Fruit fly (Drosophila melanogaster) whole organism, adult: ENCODE data around the gene CG9377.

ENCODE experiments used
- CG33017 ChIP-seq: fragments of 200-800 bp; sonication (Bioruptor generic); optimal IDR thresholded peaks from 2 replicates; lab custom pipeline; 2018; ENCODE audit warnings: missing biosample characterization, mild to moderate bottlenecking, missing genetic modification characterization, moderate library complexity
- CG5204 ChIP-seq: fragments of 200-800 bp; sonication (Bioruptor generic); optimal IDR thresholded peaks from 2 replicates; lab custom pipeline; 2016; ENCODE audit warnings: missing biosample characterization, missing genetic modification characterization
- Clk ChIP-seq: fragments of 200-800 bp; sonication (Bioruptor generic); optimal IDR thresholded peaks from 2 replicates; lab custom pipeline; 2017; ENCODE audit warnings: missing biosample characterization, missing genetic modification characterization
- Crg-1 ChIP-seq: fragments of 200-800 bp; sonication (Bioruptor generic); optimal IDR thresholded peaks from 2 replicates; lab custom pipeline; 2016; ENCODE audit warnings: missing biosample characterization, missing genetic modification characterization
- Hr96 ChIP-seq: fragments of 200-800 bp; sonication (Bioruptor generic); optimal IDR thresholded peaks from 2 replicates; lab custom pipeline; 2016; ENCODE audit warnings: missing biosample characterization, missing genetic modification characterization
- Mnt ChIP-seq: fragments of 200-800 bp; sonication (Bioruptor generic); optimal IDR thresholded peaks from 2 replicates; lab custom pipeline; 2016; ENCODE audit warnings: missing biosample characterization, mild to moderate bottlenecking, missing genetic modification characterization
- bab1 ChIP-seq: fragments of 200-800 bp; sonication (Bioruptor generic); optimal IDR thresholded peaks from 3 replicates; lab custom pipeline; 2019; ENCODE audit warnings: missing biosample characterization, mild to moderate bottlenecking, missing genetic modification characterization, moderate library complexity
- cic ChIP-seq: fragments of 200-800 bp; sonication (Bioruptor generic); optimal IDR thresholded peaks from 2 replicates; lab custom pipeline; 2017; ENCODE audit warnings: missing biosample characterization, mild to moderate bottlenecking, missing genetic modification characterization, moderate library complexity
- pad ChIP-seq: fragments of 200-800 bp; sonication (Bioruptor generic); optimal IDR thresholded peaks from 3 replicates; lab custom pipeline; 2017; ENCODE audit warnings: missing biosample characterization, missing genetic modification characterization, mild to moderate bottlenecking, moderate library complexity, missing genetic modification reagents

DNA sequence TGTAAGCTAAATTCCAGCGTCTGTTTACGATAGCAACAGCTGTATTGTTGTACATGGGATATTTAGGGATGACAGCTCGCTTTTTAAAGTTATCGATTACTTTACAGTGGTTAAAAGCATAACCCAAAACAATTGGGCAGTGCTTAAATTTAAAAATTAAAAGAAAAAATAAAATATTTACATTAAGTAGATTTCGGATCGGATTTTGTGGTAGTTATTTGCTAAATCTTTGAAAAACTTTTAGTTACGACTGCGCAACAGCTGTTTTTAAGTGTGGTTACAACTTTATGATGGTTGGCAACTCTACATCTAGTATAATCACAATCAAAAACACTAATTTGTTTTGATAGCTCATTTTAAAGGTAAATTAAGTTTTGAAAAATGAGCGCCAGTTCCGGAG, 25.9 kb upstream of the CG9377 start, which contains the start of the genes Ing5 and CG7099:
- peak; percentile 93 for TF ChIP-seq CG33017
- TF ChIP-seq CG5204 (GFP tag; lab: Kevin White, UChicago), result no peak
- peak; percentile 94 for TF ChIP-seq Crg-1 (GFP tag; lab: Kevin White, UChicago)
- TF ChIP-seq Hr96 (GFP tag; lab: Kevin White, UChicago), result peak; percentile 89
- peak; percentile 92 for TF ChIP-seq Mnt (GFP tag; lab: Kevin White, UChicago)
- peak; percentile 71 for TF ChIP-seq cic
- peak; percentile 91 for TF ChIP-seq Clk
- peak; percentile 86 for TF ChIP-seq pad (GFP tag; lab: Kevin White, UChicago)
- peak; percentile 99 for TF ChIP-seq bab1 (GFP tag; lab: Kevin White, UChicago)
